Worm (Caenorhabditis elegans): ENCODE data around the gene C46C2.7.

ce11 chrIV:9217426-9217825 is 22.8 kb downstream of the C46C2.7 start, which contains the start of gene C46C2.2:
- TF ChIP-seq flt-1 (GFP tag; IDR thresholded peaks at IDR 0.05) (no peak), cog-1 (tag; optimal IDR thresholded peaks at IDR 0.05) (no peak)

All from whole organism, midembryonic.